Fruit fly (Drosophila melanogaster): ENCODE data around the gene CG5937.

dm6 chrX:6064508-6064907 is 24.7 kb downstream of the CG5937 start:
- TF ChIP-seq Myc (optimal IDR thresholded peaks at IDR 0.05) (no peak), h (GFP tag; optimal IDR thresholded peaks at IDR 0.05) (no peak), OdsH (GFP tag; optimal IDR thresholded peaks at IDR 0.05) (no peak), Jra (GFP tag; optimal IDR thresholded peaks at IDR 0.05) (no peak), psq (GFP tag; optimal IDR thresholded peaks at IDR 0.05) (no peak), lola (GFP tag; optimal IDR thresholded peaks at IDR 0.05) (no peak), Dif (GFP tag; optimal IDR thresholded peaks at IDR 0.05; ENCODE audit: partially characterized antibody) (no peak), CG9705 (GFP tag; optimal IDR thresholded peaks at IDR 0.05) (no peak)
